Worm (Caenorhabditis elegans) whole organism, late embryonic: ENCODE measurements around the gene srw-62.

Experiments used
- C38D4.7 ChIP-seq: fragments of 200-800 bp; sonication (Bioruptor generic); optimal IDR thresholded peaks from 2 replicates; lab custom pipeline; 2018; ENCODE audit warnings: mild to moderate bottlenecking, missing genetic modification characterization, moderate library complexity, missing compliant biosample characterization
- K02D7.2 ChIP-seq: sonication (generic microtip); optimal IDR thresholded peaks from 2 replicates; lab custom pipeline; 2017; ENCODE audit warnings: mild to moderate bottlenecking, missing genetic modification characterization, missing compliant biosample characterization
- K09A11.1 ChIP-seq: sonication (generic microtip); optimal IDR thresholded peaks from 2 replicates; lab custom pipeline; 2017; ENCODE audit warnings: antibody characterized with exemption, mild to moderate bottlenecking, missing genetic modification characterization, missing compliant biosample characterization; ENCODE audit not compliant: insufficient read depth
- Y22D7AL.16 ChIP-seq: sonication (generic microtip); optimal IDR thresholded peaks from 2 replicates; lab custom pipeline; 2016; ENCODE audit warnings: missing genetic modification characterization, missing compliant biosample characterization
- ahr-1 ChIP-seq: sonication (generic microtip); optimal IDR thresholded peaks from 2 replicates; lab custom pipeline; 2016; ENCODE audit warnings: missing genetic modification characterization, missing compliant biosample characterization
- ceh-14 ChIP-seq: sonication (generic microtip); optimal IDR thresholded peaks from 2 replicates; lab custom pipeline; 2016; ENCODE audit warnings: missing genotype, missing genetic modification characterization, missing compliant biosample characterization
- ceh-18 ChIP-seq: sonication (generic microtip); optimal IDR thresholded peaks from 2 replicates; lab custom pipeline; 2016; ENCODE audit warnings: missing genetic modification characterization, missing compliant biosample characterization
- ceh-2 ChIP-seq: sonication (generic microtip); optimal IDR thresholded peaks from 2 replicates; lab custom pipeline; 2016; ENCODE audit warnings: missing genotype, missing genetic modification characterization, missing compliant biosample characterization
- ceh-24 ChIP-seq: sonication (generic microtip); optimal IDR thresholded peaks from 2 replicates; lab custom pipeline; 2016; ENCODE audit warnings: mild to moderate bottlenecking, missing genetic modification characterization, missing compliant biosample characterization
- ceh-31 ChIP-seq: sonication (generic microtip); optimal IDR thresholded peaks from 2 replicates; lab custom pipeline; 2016; ENCODE audit warnings: missing genetic modification characterization, missing compliant biosample characterization
- ceh-48 ChIP-seq: sonication (generic microtip); optimal IDR thresholded peaks from 2 replicates; lab custom pipeline; 2016; ENCODE audit warnings: missing genetic modification characterization, inconsistent platforms, missing compliant biosample characterization
- ceh-6 ChIP-seq: fragments of 200-800 bp; sonication (Bioruptor generic); optimal IDR thresholded peaks from 2 replicates; lab custom pipeline; 2018; ENCODE audit warnings: mild to moderate bottlenecking, missing genetic modification characterization, missing compliant biosample characterization
- dve-1 ChIP-seq: sonication (generic microtip); optimal IDR thresholded peaks from 2 replicates; lab custom pipeline; 2017; ENCODE audit warnings: antibody characterized with exemption, mild to moderate bottlenecking, missing genetic modification characterization, missing compliant biosample characterization
- elt-2 ChIP-seq: sonication (generic microtip); optimal IDR thresholded peaks from 2 replicates; lab custom pipeline; 2016; ENCODE audit warnings: missing genetic modification reagents, missing genetic modification characterization, missing compliant biosample characterization
- elt-4 ChIP-seq: sonication (generic microtip); optimal IDR thresholded peaks from 2 replicates; lab custom pipeline; 2016; ENCODE audit warnings: missing genetic modification characterization, missing compliant biosample characterization
- ets-4 ChIP-seq: sonication (generic microtip); optimal IDR thresholded peaks from 2 replicates; lab custom pipeline; 2016; ENCODE audit warnings: missing genetic modification characterization, missing compliant biosample characterization
- eyg-1 ChIP-seq: sonication (generic microtip); optimal IDR thresholded peaks from 2 replicates; lab custom pipeline; 2016; ENCODE audit warnings: missing genotype, missing genetic modification characterization, missing compliant biosample characterization
- hlh-13 ChIP-seq: fragments of 200-800 bp; sonication (Bioruptor generic); optimal IDR thresholded peaks from 2 replicates; lab custom pipeline; 2018; ENCODE audit warnings: mild to moderate bottlenecking, missing genetic modification characterization, missing compliant biosample characterization
- hlh-15 ChIP-seq: sonication (generic microtip); optimal IDR thresholded peaks from 2 replicates; lab custom pipeline; 2016; ENCODE audit warnings: missing genetic modification characterization, missing compliant biosample characterization
- hlh-6 ChIP-seq: sonication (generic microtip); optimal IDR thresholded peaks from 2 replicates; lab custom pipeline; 2016; ENCODE audit warnings: missing genotype, missing genetic modification characterization, missing compliant biosample characterization
- lim-6 ChIP-seq: sonication (generic microtip); optimal IDR thresholded peaks from 2 replicates; lab custom pipeline; 2016; ENCODE audit warnings: missing genetic modification characterization, missing compliant biosample characterization
- nfya-1 ChIP-seq: sonication (generic microtip); optimal IDR thresholded peaks from 2 replicates; lab custom pipeline; 2017; ENCODE audit warnings: missing genetic modification characterization, mild to moderate bottlenecking, missing compliant biosample characterization, antibody characterized with exemption, moderate library complexity
- nhr-232 ChIP-seq: sonication (generic microtip); optimal IDR thresholded peaks from 2 replicates; lab custom pipeline; 2016; ENCODE audit warnings: missing genetic modification characterization, missing compliant biosample characterization
- npax-4 ChIP-seq: sonication (generic microtip); optimal IDR thresholded peaks from 2 replicates; lab custom pipeline; 2016; ENCODE audit warnings: missing genetic modification characterization, missing compliant biosample characterization
- pqm-1 ChIP-seq: sonication (generic microtip); optimal IDR thresholded peaks from 2 replicates; lab custom pipeline; 2016; ENCODE audit warnings: missing genetic modification characterization, missing compliant biosample characterization
- ref-2 ChIP-seq: sonication (generic microtip); optimal IDR thresholded peaks from 2 replicates; lab custom pipeline; 2016; ENCODE audit warnings: missing genetic modification characterization, missing compliant biosample characterization
- rnt-1 ChIP-seq: sonication (generic microtip); optimal IDR thresholded peaks from 2 replicates; lab custom pipeline; 2016; ENCODE audit warnings: missing genetic modification characterization, missing compliant biosample characterization
- sox-2 ChIP-seq: fragments of 200-800 bp; sonication (Bioruptor generic); IDR thresholded peaks from 2 replicates; pipeline ENCODE4 v1.3.6; 2022; ENCODE audit warnings: missing genetic modification reagents, missing genetic modification characterization, missing compliant biosample characterization
- sox-4 ChIP-seq: sonication (generic microtip); optimal IDR thresholded peaks from 2 replicates; lab custom pipeline; 2017; ENCODE audit warnings: mild to moderate bottlenecking, missing genetic modification characterization, inconsistent platforms, missing compliant biosample characterization
- tbx-2 ChIP-seq: sonication (generic microtip); optimal IDR thresholded peaks from 2 replicates; lab custom pipeline; 2016; ENCODE audit warnings: missing genetic modification characterization, missing compliant biosample characterization
- ttx-3 ChIP-seq: sonication (generic microtip); optimal IDR thresholded peaks from 2 replicates; lab custom pipeline; 2016; ENCODE audit warnings: missing genetic modification reagents, missing genetic modification characterization, missing compliant biosample characterization
- unc-42 ChIP-seq: sonication (generic microtip); optimal IDR thresholded peaks from 2 replicates; lab custom pipeline; 2016; ENCODE audit warnings: missing genotype, missing genetic modification characterization, missing compliant biosample characterization
- unc-55 ChIP-seq: sonication (generic microtip); optimal IDR thresholded peaks from 2 replicates; lab custom pipeline; 2017; ENCODE audit warnings: missing biosample characterization, missing genetic modification reagents, missing genetic modification characterization
- ztf-16 ChIP-seq: sonication (generic microtip); optimal IDR thresholded peaks from 2 replicates; lab custom pipeline; 2017; ENCODE audit warnings: missing genetic modification characterization, missing compliant biosample characterization

Gene srw-62

DNA sequence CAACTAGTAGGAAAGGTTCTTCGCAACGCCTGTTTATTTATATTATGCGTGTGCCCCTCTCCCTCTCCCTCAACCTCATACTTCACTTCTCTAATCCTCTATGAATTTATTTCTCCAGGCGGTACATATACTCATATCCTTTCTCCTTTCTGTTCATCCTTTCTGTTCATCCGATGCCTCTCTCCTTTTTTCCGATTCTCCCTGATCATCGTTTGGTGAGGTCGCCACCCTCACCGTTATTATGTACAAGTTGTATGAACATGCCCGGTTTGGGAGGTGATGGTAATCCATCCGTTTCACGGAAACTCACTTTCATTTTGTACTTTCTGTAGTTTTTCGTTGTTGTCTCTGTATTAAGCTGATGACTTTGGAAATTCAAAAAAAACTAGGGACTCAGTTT lies 14.5 kb downstream of the srw-62 start:
- TF ChIP-seq K02D7.2 (tag; lab: Kevin White, UChicago) (no peak), ceh-31 (tag; lab: Kevin White, UChicago) (peak; percentile 16), unc-55 (GFP tag; lab: Kevin White, UChicago) (peak; percentile 42), nfya-1 (tag; lab: Kevin White, UChicago) (peak; percentile 45), ceh-48 (tag; lab: Kevin White, UChicago) (no peak), ceh-24 (tag; lab: Kevin White, UChicago) (no peak), ahr-1 (tag; lab: Kevin White, UChicago) (no peak), ttx-3 (tag; lab: Kevin White, UChicago) (no peak)
- TF ChIP-seq, all 69 proteins: peak for 3

DNA sequence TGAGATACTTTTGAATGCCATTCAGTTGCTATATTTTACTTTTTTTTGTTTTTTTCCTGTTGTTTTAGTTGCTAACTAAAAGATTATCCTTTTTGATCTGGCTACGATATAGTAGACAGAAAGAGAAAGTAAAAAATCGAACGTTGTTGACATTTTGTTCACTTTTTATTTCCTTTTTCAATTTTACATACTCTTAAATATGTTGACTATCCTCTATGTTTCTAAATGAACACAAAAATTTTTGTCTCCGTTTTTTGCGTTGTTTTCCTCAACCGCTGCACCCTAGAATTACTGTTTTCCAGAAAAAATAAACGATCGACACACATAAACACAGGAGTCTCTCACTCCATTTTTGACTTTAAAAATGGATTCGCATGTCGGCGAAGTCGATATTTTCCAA lies 16.8 kb downstream of the srw-62 start, which contains the start of gene klp-3:
Gene klp-3, plus strand, starts transcription at position 301 of the 400 bp plus-strand sequence.
- TF ChIP-seq sox-2 (GFP tag; lab: Robert Waterston, UW) (no peak), lim-6 (no peak), ref-2 (tag; lab: Kevin White, UChicago) (no peak), ceh-24 (tag; lab: Kevin White, UChicago) (no peak), npax-4 (tag; lab: Kevin White, UChicago) (no peak), K09A11.1 (tag; lab: Kevin White, UChicago) (no peak), elt-2 (tag; lab: Kevin White, UChicago) (no peak), pqm-1 (tag; lab: Kevin White, UChicago) (no peak), unc-42 (tag; lab: Kevin White, UChicago) (no peak), ceh-18 (tag; lab: Kevin White, UChicago) (no peak), tbx-2 (tag; lab: Kevin White, UChicago) (no peak), ttx-3 (tag; lab: Kevin White, UChicago) (no peak), ztf-16 (tag; lab: Kevin White, UChicago) (no peak), unc-55 (GFP tag; lab: Kevin White, UChicago) (no peak), elt-4 (tag; lab: Kevin White, UChicago) (no peak), K02D7.2 (tag; lab: Kevin White, UChicago) (no peak), sox-4 (tag; lab: Kevin White, UChicago) (no peak), ceh-31 (tag; lab: Kevin White, UChicago) (no peak), dve-1 (tag; lab: Kevin White, UChicago) (no peak), Y22D7AL.16 (tag; lab: Kevin White, UChicago) (no peak)
- TF ChIP-seq, all 69 proteins: peak for 0

DNA sequence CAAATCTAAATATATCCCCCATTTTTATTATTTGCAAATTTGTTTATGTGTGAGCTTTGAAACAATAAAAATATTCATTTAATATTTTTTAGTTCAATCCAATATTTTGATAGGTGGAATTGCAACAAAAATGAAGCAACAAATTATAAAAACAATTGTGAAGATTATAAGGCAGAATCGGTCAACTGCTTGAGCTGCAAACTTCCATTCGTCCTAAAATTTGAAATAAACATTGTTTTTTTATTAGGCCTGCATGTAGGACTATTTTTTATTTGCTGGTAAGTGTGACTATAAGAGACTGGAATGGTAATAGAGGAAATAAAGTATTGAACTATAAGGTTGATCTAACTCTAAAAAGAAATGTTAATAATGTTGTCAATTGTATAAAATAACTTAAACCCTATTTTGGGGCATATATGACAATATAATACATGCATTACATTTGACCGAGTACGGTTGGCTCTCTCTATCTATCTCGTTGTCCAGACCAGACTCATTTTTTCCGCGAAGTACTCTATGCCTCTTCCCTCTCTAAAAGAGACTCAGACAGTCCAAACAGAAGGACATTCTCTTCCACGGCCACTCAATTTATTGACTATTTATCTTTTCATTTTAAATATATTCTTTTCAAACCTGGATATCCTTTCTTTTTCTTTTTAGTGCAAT lies 20.5 kb downstream of the srw-62 start, which contains the start of gene T09A5.4:
Gene T09A5.4, plus strand, starts transcription at position 616 of the 666 bp plus-strand sequence.
- TF ChIP-seq lim-6 (no peak), rnt-1 (tag; lab: Kevin White, UChicago) (no peak), ceh-14 (no peak), hlh-6 (tag; lab: Kevin White, UChicago) (no peak), C38D4.7 (GFP tag; lab: Kevin White, UChicago) (no peak), nhr-232 (tag; lab: Kevin White, UChicago) (no peak), ceh-18 (tag; lab: Kevin White, UChicago) (no peak), unc-42 (tag; lab: Kevin White, UChicago) (no peak), hlh-15 (tag; lab: Kevin White, UChicago) (no peak), ceh-6 (GFP tag; lab: Kevin White, UChicago) (no peak)

DNA sequence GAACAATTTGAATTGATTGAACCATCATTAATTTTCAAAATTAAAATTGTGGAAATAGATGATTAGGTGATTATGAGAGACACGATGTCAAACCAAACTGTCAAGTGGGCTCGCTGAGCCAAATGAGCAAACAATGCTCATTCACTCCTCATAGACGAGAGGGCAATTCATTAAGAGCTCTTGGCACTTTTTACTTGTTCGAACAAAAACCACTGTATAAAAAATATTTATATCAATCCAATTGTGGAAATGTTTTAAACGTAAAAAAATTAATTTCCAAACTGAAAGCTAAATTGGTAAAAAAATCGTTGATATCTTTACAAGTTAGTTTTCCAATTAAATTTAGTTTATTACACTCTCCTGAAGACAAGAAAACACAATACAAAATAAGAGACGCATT lies 24.5 kb downstream of the srw-62 start, which contains the start of gene acr-7:
Gene acr-7, minus strand, starts transcription at position 101 of the 400 bp plus-strand sequence.
- TF ChIP-seq rnt-1 (tag; lab: Kevin White, UChicago) (no peak), ahr-1 (tag; lab: Kevin White, UChicago) (no peak), sox-4 (tag; lab: Kevin White, UChicago) (no peak), eyg-1 (tag; lab: Kevin White, UChicago) (no peak), ref-2 (tag; lab: Kevin White, UChicago) (no peak), K02D7.2 (tag; lab: Kevin White, UChicago) (no peak), ceh-2 (tag; lab: Kevin White, UChicago) (no peak), ets-4 (tag; lab: Kevin White, UChicago) (no peak), hlh-13 (no peak)
